Fruit fly (Drosophila melanogaster): ENCODE results near the gene dsb.
A peak's percentile ranks its signal among the peaks of the same experiment; 100 is the strongest.

Gene dsb

dm6 chr3L:1861794-1862447, 48.1 kb downstream of the dsb start, which contains the start of gene Rap1 (continued):
- TF ChIP-seq bbx (GFP tag; IDR thresholded peaks at IDR 0.05; ENCODE audit: partially characterized antibody) (peak; percentile 90), CG14965 (GFP tag; optimal IDR thresholded peaks at IDR 0.05; ENCODE audit: borderline replicate concordance) (no peak), zf30C (GFP tag; optimal IDR thresholded peaks at IDR 0.05) (no peak), Myb (GFP tag; optimal IDR thresholded peaks at IDR 0.05) (peak; percentile 39), CG15514 (GFP tag; optimal IDR thresholded peaks at IDR 0.05) (peak; percentile 86), Atf3 (GFP tag; optimal IDR thresholded peaks at IDR 0.05) (peak; percentile 39), dati (GFP tag; IDR thresholded peaks at IDR 0.05) (0 out of 2 replicates have a peak, but pooled peaks have one; percentile 2), CG7987 (GFP tag; optimal IDR thresholded peaks at IDR 0.05) (no peak), CG12299 (tag; optimal IDR thresholded peaks at IDR 0.05) (no peak), CG6683 (GFP tag; optimal IDR thresholded peaks at IDR 0.05) (peak; percentile 2), CG10462 (GFP tag; optimal IDR thresholded peaks at IDR 0.05) (no peak), gsb (GFP tag; IDR thresholded peaks at IDR 0.05) (peak; percentile 53; the same call in 1 of the 2 replicates), CG11247 (GFP tag; IDR thresholded peaks at IDR 0.05) (peak; percentile 84), Ssrp (tag; optimal IDR thresholded peaks at IDR 0.05) (no peak), btn (GFP tag; optimal IDR thresholded peaks at IDR 0.05) (no peak), ewg (GFP tag; optimal IDR thresholded peaks at IDR 0.05) (peak; percentile 27), CG30431 (GFP tag; optimal IDR thresholded peaks at IDR 0.05) (no peak), tna (GFP tag; IDR thresholded peaks at IDR 0.05; ENCODE audit: partially characterized antibody) (peak; percentile 79; the same call in 1 of the 2 replicates), schlank (tag; optimal IDR thresholded peaks at IDR 0.05) (no peak), al (GFP tag; IDR thresholded peaks at IDR 0.05) (peak; percentile 67), CG3726 (GFP tag; IDR thresholded peaks at IDR 0.05) (no peak), grau (tag; optimal IDR thresholded peaks at IDR 0.05) (peak; percentile 37), tin (GFP tag; optimal IDR thresholded peaks at IDR 0.05) (peak; percentile 71), CG17328 (GFP tag; IDR thresholded peaks at IDR 0.05) (peak; percentile 54), CG43689 (GFP tag; IDR thresholded peaks at IDR 0.05) (no peak), CG10654 (GFP tag; optimal IDR thresholded peaks at IDR 0.05) (peak; percentile 46), Dip2 (GFP tag; IDR thresholded peaks at IDR 0.05) (no peak), Atf-2 (GFP tag; optimal IDR thresholded peaks at IDR 0.05) (peak; percentile 39), tup (GFP tag; optimal IDR thresholded peaks at IDR 0.05) (no peak), CG2129 (GFP tag; IDR thresholded peaks at IDR 0.05; ENCODE audit: partially characterized antibody) (peak; percentile 86), CG3065 (GFP tag; optimal IDR thresholded peaks at IDR 0.05) (no peak), tx (GFP tag; optimal IDR thresholded peaks at IDR 0.05) (peak; percentile 48), sim (GFP tag; IDR thresholded peaks at IDR 0.05) (no peak), CG32767 (GFP tag; IDR thresholded peaks at IDR 0.05) (no peak; the same call in none of the 2 replicates), Adf1 (GFP tag; IDR thresholded peaks at IDR 0.05) (peak; percentile 36), CG1647 (GFP tag; optimal IDR thresholded peaks at IDR 0.05) (peak; percentile 63), Dfd (GFP tag; optimal IDR thresholded peaks at IDR 0.05) (no peak), CG10366 (GFP tag; IDR thresholded peaks at IDR 0.05) (peak; percentile 75), hbn (GFP tag; IDR thresholded peaks at IDR 0.05; ENCODE audit: partially characterized antibody) (peak; percentile 84), Side (GFP tag; optimal IDR thresholded peaks at IDR 0.05) (peak; percentile 72), CG2120 (GFP tag; optimal IDR thresholded peaks at IDR 0.05) (peak; percentile 69), CG14710 (tag; optimal IDR thresholded peaks at IDR 0.05) (peak; percentile 62), CG11696 (GFP tag; IDR thresholded peaks at IDR 0.05) (peak; percentile 10; the same call in 1 of the 2 replicates), CG6791 (GFP tag; IDR thresholded peaks at IDR 0.05; ENCODE audit: partially characterized antibody) (peak; percentile 95), kah (GFP tag; optimal IDR thresholded peaks at IDR 0.05) (no peak), gem (tag; optimal IDR thresholded peaks at IDR 0.05) (peak; percentile 59), bab2 (GFP tag; optimal IDR thresholded peaks at IDR 0.05) (peak; percentile 42), HLH4C (GFP tag; IDR thresholded peaks at IDR 0.05; ENCODE audit: partially characterized antibody) (peak; percentile 90), lov (optimal IDR thresholded peaks at IDR 0.05) (no peak), lov (GFP tag; IDR thresholded peaks at IDR 0.05) (no peak)

Measured in whole organism, embryonic.